Worm (Caenorhabditis elegans) whole organism, late embryonic: Measurements from ENCODE around the gene ife-1.

Source experiments
- K09A11.1 ChIP-seq: sonication (generic microtip); optimal IDR thresholded peaks from 2 replicates; lab custom pipeline; 2017; ENCODE audit warnings: antibody characterized with exemption, mild to moderate bottlenecking, missing genetic modification characterization, missing compliant biosample characterization; ENCODE audit not compliant: insufficient read depth
- ceh-2 ChIP-seq: sonication (generic microtip); optimal IDR thresholded peaks from 2 replicates; lab custom pipeline; 2016; ENCODE audit warnings: missing genotype, missing genetic modification characterization, missing compliant biosample characterization
- nhr-232 ChIP-seq: sonication (generic microtip); optimal IDR thresholded peaks from 2 replicates; lab custom pipeline; 2016; ENCODE audit warnings: missing genetic modification characterization, missing compliant biosample characterization
- npax-4 ChIP-seq: sonication (generic microtip); optimal IDR thresholded peaks from 2 replicates; lab custom pipeline; 2016; ENCODE audit warnings: missing genetic modification characterization, missing compliant biosample characterization
- pha-4 ChIP-seq: fragments of 150-350 bp; optimal IDR thresholded peaks from 2 replicates; lab custom pipeline; 2018; ENCODE audit warnings: missing biosample characterization, missing genetic modification reagents, missing genetic modification characterization
- sox-2 ChIP-seq: fragments of 200-800 bp; sonication (Bioruptor generic); IDR thresholded peaks from 2 replicates; pipeline ENCODE4 v1.3.6; 2022; ENCODE audit warnings: missing genetic modification reagents, missing genetic modification characterization, missing compliant biosample characterization
- sox-4 ChIP-seq: sonication (generic microtip); optimal IDR thresholded peaks from 2 replicates; lab custom pipeline; 2017; ENCODE audit warnings: mild to moderate bottlenecking, missing genetic modification characterization, inconsistent platforms, missing compliant biosample characterization

DNA sequence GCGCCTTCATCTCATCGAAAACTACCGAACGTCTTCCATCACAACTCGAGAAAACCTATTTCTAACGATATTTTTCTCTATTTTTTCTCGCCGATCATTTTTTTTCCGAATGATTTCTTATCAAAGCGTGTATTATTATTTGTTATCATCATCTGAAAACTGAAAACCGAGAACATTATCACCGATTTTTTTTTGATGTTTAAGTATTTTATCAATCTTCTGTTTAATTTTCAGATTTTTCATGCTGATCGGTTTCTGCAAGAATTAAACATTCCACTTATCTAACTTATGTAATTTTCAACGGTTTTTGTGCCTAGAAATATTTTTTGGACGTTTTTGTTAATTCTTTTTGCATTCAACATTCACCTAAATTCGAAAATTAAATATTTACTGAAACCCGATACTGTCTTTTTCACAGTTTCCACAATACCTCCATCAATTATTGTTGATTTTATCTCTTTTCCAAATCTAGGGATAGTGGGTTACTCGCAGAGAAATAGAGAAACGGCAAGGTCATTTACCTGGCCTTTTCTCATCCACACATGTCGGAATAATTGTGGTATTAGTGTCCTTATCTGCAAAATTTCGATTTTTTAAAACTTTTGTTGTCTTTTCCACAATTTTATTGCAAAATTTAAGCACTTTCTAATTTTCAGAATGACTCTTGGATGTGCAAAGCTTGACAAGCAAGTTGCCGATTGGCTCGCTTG is 44.3 kb upstream of the ife-1 start, which contains the start of gene pgm-2:
- TF ChIP-seq sox-2: no peak
- TF ChIP-seq K09A11.1 (tag; lab: Kevin White, UChicago): no peak
- TF ChIP-seq ceh-2 (tag; lab: Kevin White, UChicago): no peak
- TF ChIP-seq nhr-232 (tag; lab: Kevin White, UChicago): no peak
- no peak for TF ChIP-seq npax-4 (tag; lab: Kevin White, UChicago)
- no peak for TF ChIP-seq pha-4
- no peak for TF ChIP-seq sox-4
